Worm (Caenorhabditis elegans): ENCODE data around the gene C08H9.16.

DNA sequence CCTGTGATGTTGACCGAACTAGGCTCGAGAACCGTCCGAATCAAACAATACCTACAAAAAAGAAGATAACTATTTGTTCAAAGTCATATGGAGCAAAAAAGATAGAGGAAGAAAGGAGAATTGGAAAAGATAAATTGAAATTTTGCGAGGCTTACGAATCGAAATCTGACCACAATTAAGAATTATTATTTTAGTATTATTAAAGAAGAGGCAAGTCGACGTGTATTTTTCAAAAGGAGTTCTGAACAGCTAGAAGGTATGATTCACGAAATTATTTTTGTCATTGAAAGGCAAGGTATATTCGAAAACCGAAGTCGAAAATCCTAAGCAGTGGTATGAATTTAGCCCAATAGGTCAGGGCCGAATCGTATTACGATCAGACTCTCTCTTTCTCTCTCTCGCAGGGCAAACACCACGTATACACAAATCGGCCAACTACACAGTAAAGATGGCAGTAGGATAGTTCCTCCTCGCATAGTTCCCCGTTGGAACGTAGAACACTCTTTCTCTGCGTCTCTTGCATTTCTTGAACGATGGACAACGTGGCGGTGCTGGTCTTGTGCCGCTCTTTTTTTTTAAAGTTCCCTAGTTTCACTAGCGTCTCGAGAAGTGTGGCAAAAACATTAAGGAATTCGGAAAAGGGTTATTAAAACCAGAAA lies 1.4 kb upstream of the C08H9.16 start, which contains the start of gene vgln-1:
- TF ChIP-seq lin-11 (tag; optimal IDR thresholded peaks at IDR 0.05) (no peak), ama-1 (optimal IDR thresholded peaks at IDR 0.05) (no peak), C08G9.2 (tag; optimal IDR thresholded peaks at IDR 0.05) (no peak)

Measured in whole organism, late embryonic.